Worm (Caenorhabditis elegans) whole organism, L3 larva: ENCODE measurements around the gene T28C12.1.

Experiments
- ZK546.5 ChIP-seq: sonication (generic microtip); optimal IDR thresholded peaks from 2 replicates; lab custom pipeline; 2017; ENCODE audit warnings: missing biosample characterization, missing genetic modification characterization
- aly-2 ChIP-seq: fragments of 150-350 bp; optimal IDR thresholded peaks from 2 replicates; lab custom pipeline; 2014; ENCODE audit warnings: missing biosample characterization, missing genetic modification characterization
- ceh-82 ChIP-seq: fragments of 150-350 bp; optimal IDR thresholded peaks from 2 replicates; lab custom pipeline; 2014; ENCODE audit warnings: missing biosample characterization, missing genetic modification characterization
- nhr-237 ChIP-seq: fragments of 150-350 bp; optimal IDR thresholded peaks from 2 replicates; lab custom pipeline; 2014; ENCODE audit warnings: missing biosample characterization, missing genetic modification characterization
- nhr-76 ChIP-seq: fragments of 150-350 bp; sonication (generic microtip); optimal IDR thresholded peaks from 5 replicates; lab custom pipeline; 2014; ENCODE audit warnings: missing biosample characterization, missing genetic modification characterization

DNA sequence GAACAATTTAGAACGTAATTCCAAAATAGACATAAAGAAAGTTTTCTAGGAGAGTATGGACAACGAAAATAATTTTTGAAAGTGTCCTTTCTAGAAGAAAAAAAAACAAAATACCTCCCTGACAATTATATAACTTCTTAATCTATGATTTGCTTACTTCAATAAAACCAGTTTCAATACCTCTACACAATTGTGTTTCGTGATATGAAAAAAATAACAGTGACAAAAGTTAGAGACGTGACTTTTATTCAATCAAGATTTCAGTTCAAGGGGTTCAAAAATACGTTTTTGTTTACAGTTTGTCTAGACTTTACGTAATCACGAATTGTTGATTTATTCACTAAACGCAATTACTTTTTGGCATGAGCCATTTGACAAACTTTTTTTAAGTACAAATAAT is 10.4 kb upstream of the T28C12.1 start:
- TF ChIP-seq nhr-76 (tag; lab: Kevin White, UChicago) (no peak), ceh-82 (tag; lab: Kevin White, UChicago) (no peak), ZK546.5 (tag; lab: Kevin White, UChicago) (no peak), nhr-237 (tag; lab: Kevin White, UChicago) (no peak), aly-2 (tag; lab: Kevin White, UChicago) (no peak)
